Worm (Caenorhabditis elegans) whole organism, late embryonic: Measurements from ENCODE around the gene C49F5.5.

Experiments
- ama-1 ChIP-seq: fragments of 150-350 bp; optimal IDR thresholded peaks from 2 replicates; lab custom pipeline; 2014
- fkh-10 ChIP-seq: fragments of 150-350 bp; optimal IDR thresholded peaks from 2 replicates; lab custom pipeline; 2014; ENCODE audit warnings: missing biosample characterization, missing genetic modification reagents, missing genetic modification characterization
- nhr-232 ChIP-seq: sonication (generic microtip); optimal IDR thresholded peaks from 2 replicates; lab custom pipeline; 2016; ENCODE audit warnings: missing genetic modification characterization, missing compliant biosample characterization
- pha-4 ChIP-seq: fragments of 150-350 bp; optimal IDR thresholded peaks from 2 replicates; lab custom pipeline; 2018; ENCODE audit warnings: missing biosample characterization, missing genetic modification reagents, missing genetic modification characterization

DNA sequence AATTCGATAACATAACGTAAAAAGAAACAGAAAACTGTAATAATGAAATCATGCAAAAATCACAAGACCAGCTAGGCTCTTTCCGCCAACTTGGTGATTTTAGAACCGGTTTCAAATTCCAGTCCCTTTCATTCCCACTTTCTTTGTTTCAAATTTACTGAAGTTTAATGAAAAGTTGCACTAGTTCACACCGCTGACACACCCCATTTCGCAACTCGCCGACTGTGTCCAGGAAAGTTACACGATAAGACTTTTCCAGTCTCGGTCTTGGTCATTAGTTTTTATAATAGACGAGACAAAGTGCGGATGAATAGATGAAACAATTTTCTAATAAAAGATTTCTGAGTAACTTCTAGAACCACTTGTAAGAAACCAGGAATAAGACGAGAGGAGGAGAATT lies 18.0 kb downstream of the C49F5.5 start:
- TF ChIP-seq nhr-232 (tag; lab: Kevin White, UChicago) (no peak), ama-1 (no peak), pha-4 (tag; lab: Kevin White, UChicago) (no peak), fkh-10 (GFP tag; lab: Kevin White, UChicago) (no peak)
